Fruit fly (Drosophila melanogaster): ENCODE results near the gene Ubc6.

- no peak for TF ChIP-seq psq (optimal IDR thresholded peaks at IDR 0.05)
- TF ChIP-seq h (optimal IDR thresholded peaks at IDR 0.05): no peak
- TF ChIP-seq Sin3A (optimal IDR thresholded peaks at IDR 0.05): no peak
- TF ChIP-seq insv (optimal IDR thresholded peaks at IDR 0.05): no peak
These were observed 43.2 kb upstream of the Ubc6 start for dm6 chr3R:4995549-4996277.
